Worm (Caenorhabditis elegans) whole organism, L3 larva: Measurements from ENCODE around the gene C06A12.19.

Experiments
- egl-27 ChIP-seq: sonication (generic microtip); optimal IDR thresholded peaks from 4 replicates; lab custom pipeline; 2017; ENCODE audit warnings: missing biosample characterization, missing genetic modification reagents, missing genetic modification characterization
- fkh-10 ChIP-seq: sonication (generic microtip); optimal IDR thresholded peaks from 2 replicates; lab custom pipeline; 2017; ENCODE audit warnings: missing biosample characterization, missing genetic modification reagents, missing genetic modification characterization

- no peak for TF ChIP-seq fkh-10
- TF ChIP-seq egl-27 (tag; lab: Kevin White, UChicago), result no peak
Observed at ce11 chrIV:17395910-17396309, 44.0 kb downstream of the C06A12.19 start, which contains the start of gene sru-15.
